Fruit fly (Drosophila melanogaster) whole organism, prepupa: ENCODE results near the gene Flo2.

Source experiments
- CG11762 ChIP-seq: fragments of 200-800 bp; sonication (Bioruptor generic); optimal IDR thresholded peaks from 3 replicates; lab custom pipeline; 2016; ENCODE audit warnings: missing biosample characterization, missing genetic modification characterization; ENCODE audit not compliant: insufficient read depth
- CG16779 ChIP-seq: fragments of 200-800 bp; sonication (Bioruptor generic); optimal IDR thresholded peaks from 3 replicates; lab custom pipeline; 2017; ENCODE audit warnings: missing biosample characterization, mild to moderate bottlenecking, missing genetic modification characterization
- CG3032 ChIP-seq: fragments of 200-800 bp; optimal IDR thresholded peaks from 2 replicates; lab custom pipeline; 2019; ENCODE audit warnings: missing biosample characterization, mild to moderate bottlenecking, missing genetic modification characterization, moderate library complexity
- CG34406 ChIP-seq: fragments of 200-800 bp; sonication (Bioruptor generic); optimal IDR thresholded peaks from 3 replicates; lab custom pipeline; 2016; ENCODE audit warnings: missing biosample characterization, missing genetic modification characterization
- Eip93F ChIP-seq: fragments of 200-800 bp; sonication (Bioruptor generic); optimal IDR thresholded peaks from 2 replicates; lab custom pipeline; 2016; ENCODE audit warnings: missing biosample characterization, mild to moderate bottlenecking, missing genetic modification characterization
- cyc ChIP-seq: fragments of 200-800 bp; sonication (Bioruptor generic); optimal IDR thresholded peaks from 3 replicates; lab custom pipeline; 2016; ENCODE audit warnings: missing biosample characterization, missing genetic modification characterization
- fd59A ChIP-seq: fragments of 200-800 bp; sonication (Bioruptor generic); optimal IDR thresholded peaks from 2 replicates; lab custom pipeline; 2017; ENCODE audit warnings: missing biosample characterization, mild to moderate bottlenecking, missing genetic modification characterization, missing genetic modification reagents

- TF ChIP-seq fd59A (GFP tag; lab: Kevin White, UChicago), result no peak
- TF ChIP-seq CG11762 (GFP tag; lab: Kevin White, UChicago), result no peak
- TF ChIP-seq CG16779 (tag; lab: Kevin White, UChicago), result no peak
- peak; percentile 40 for TF ChIP-seq cyc
- no peak for TF ChIP-seq CG34406 (GFP tag; lab: Kevin White, UChicago)
- peak; percentile 4 for TF ChIP-seq CG3032 (tag; lab: Kevin White, UChicago)
- TF ChIP-seq Eip93F (GFP tag; lab: Kevin White, UChicago), result no peak
These were observed 114.7 kb downstream of the Flo2 start for dm6 chrX:14953896-14954295.
